Worm (Caenorhabditis elegans) whole organism, young adult: ENCODE measurements around the gene rad-23.
A peak's percentile ranks its signal among the peaks of the same experiment; 100 is the strongest.
"Not testable (repeated sequence)": the region's sequence is repeated elsewhere in the genome, so short reads cannot be mapped to it uniquely, and the experiment has no call there.

Experiments used
- B0035.1 ChIP-seq: sonication (generic microtip); optimal IDR thresholded peaks from 2 replicates; lab custom pipeline; 2016; ENCODE audit warnings: missing genetic modification characterization, mild to moderate bottlenecking, missing compliant biosample characterization, missing genotype, missing genetic modification reagents
- B0336.3 ChIP-seq: fragments of 200-800 bp; sonication (Bioruptor generic); IDR thresholded peaks from 2 replicates; pipeline ENCODE4 v1.3.6; 2022; ENCODE audit warnings: missing genetic modification characterization, missing compliant biosample characterization
- C06A6.2 ChIP-seq: fragments of 200-800 bp; sonication (Bioruptor generic); conservative IDR thresholded peaks from 2 replicates; pipeline ENCODE4 v1.3.6; 2022; ENCODE audit warnings: missing genetic modification characterization, missing compliant biosample characterization
- D2030.7 ChIP-seq: fragments of 200-800 bp; sonication (Bioruptor generic); IDR thresholded peaks from 2 replicates; pipeline ENCODE4 v1.3.6; 2022; ENCODE audit warnings: missing genetic modification reagents, missing genetic modification characterization, missing compliant biosample characterization
- F33H1.4 ChIP-seq: fragments of 200-800 bp; sonication (Bioruptor generic); IDR thresholded peaks from 2 replicates; pipeline ENCODE4 v1.3.6; 2022; ENCODE audit warnings: missing genetic modification reagents, missing genetic modification characterization, missing compliant biosample characterization
- F49E8.2 ChIP-seq: sonication (generic microtip); optimal IDR thresholded peaks from 3 replicates; lab custom pipeline; 2017; ENCODE audit warnings: missing genetic modification characterization, mild to moderate bottlenecking, missing compliant biosample characterization, antibody characterized with exemption, moderate library complexity; ENCODE audit not compliant: insufficient read depth
- K11D2.4 ChIP-seq: fragments of 200-800 bp; sonication (Bioruptor generic); IDR thresholded peaks from 2 replicates; pipeline ENCODE4 v1.3.6; 2022; ENCODE audit warnings: missing genetic modification reagents, missing genetic modification characterization, missing compliant biosample characterization
- K12H6.12 ChIP-seq: fragments of 200-800 bp; sonication (Bioruptor generic); optimal IDR thresholded peaks from 2 replicates; lab custom pipeline; 2018; ENCODE audit warnings: mild to moderate bottlenecking, missing genetic modification characterization, missing compliant biosample characterization
- Y79H2A.3 ChIP-seq: fragments of 200-800 bp; sonication (Bioruptor generic); conservative IDR thresholded peaks from 2 replicates; pipeline ENCODE4 v1.3.6; 2022; ENCODE audit warnings: missing genetic modification reagents, missing genetic modification characterization, missing compliant biosample characterization
- ZK185.1 ChIP-seq: sonication (generic microtip); optimal IDR thresholded peaks from 2 replicates; lab custom pipeline; 2016; ENCODE audit warnings: mild to moderate bottlenecking, missing genetic modification characterization, missing compliant biosample characterization; ENCODE audit not compliant: poor library complexity, severe bottlenecking
- aptf-2 ChIP-seq: fragments of 200-800 bp; sonication (Bioruptor generic); conservative IDR thresholded peaks from 2 replicates; pipeline ENCODE4 v1.3.6; 2022; ENCODE audit warnings: missing genetic modification reagents, missing genetic modification characterization, missing compliant biosample characterization
- atf-7 ChIP-seq: sonication (generic microtip); optimal IDR thresholded peaks from 2 replicates; lab custom pipeline; 2017; ENCODE audit warnings: mild to moderate bottlenecking, missing genetic modification characterization, missing compliant biosample characterization
- athp-1 ChIP-seq: sonication (generic microtip); optimal IDR thresholded peaks from 2 replicates; lab custom pipeline; 2017; ENCODE audit warnings: mild to moderate bottlenecking, missing genetic modification characterization, missing compliant biosample characterization
- attf-5 ChIP-seq: fragments of 200-800 bp; sonication (Bioruptor generic); optimal IDR thresholded peaks from 2 replicates; lab custom pipeline; 2018; ENCODE audit warnings: mild to moderate bottlenecking, missing genetic modification characterization, missing compliant biosample characterization
- attf-6 ChIP-seq: fragments of 200-800 bp; sonication (Bioruptor generic); IDR thresholded peaks from 2 replicates; pipeline ENCODE4 v1.3.6; 2022; ENCODE audit warnings: missing genetic modification reagents, missing genetic modification characterization, missing compliant biosample characterization
- cebp-1 ChIP-seq, 2 experiments: fragments of 200-800 bp in 1 of 2; sonication (Bioruptor generic) in 1 of 2; sonication (generic microtip) in 1 of 2; IDR thresholded peaks in 1 of 2; optimal IDR thresholded peaks in 1 of 2; 2 replicates each; pipeline versions ENCODE4 v1.3.6 to Lab custom; 2017 to 2022; ENCODE audit warnings: missing compliant biosample characterization in 2 of 2, missing genetic modification characterization in 2 of 2, mild to moderate bottlenecking in 1 of 2, missing genetic modification reagents in 1 of 2, moderate library complexity in 1 of 2
- ceh-100 ChIP-seq: fragments of 200-800 bp; sonication (Bioruptor generic); IDR thresholded peaks from 2 replicates; pipeline ENCODE4 v1.3.6; 2022; ENCODE audit warnings: missing genetic modification reagents, missing genetic modification characterization, missing compliant biosample characterization
- ceh-91 ChIP-seq: fragments of 200-800 bp; sonication (Bioruptor generic); IDR thresholded peaks from 2 replicates; pipeline ENCODE4 v1.3.6; 2022; ENCODE audit warnings: missing genetic modification reagents, missing genetic modification characterization, missing compliant biosample characterization
- dox-1 ChIP-seq: fragments of 200-800 bp; sonication (Bioruptor generic); IDR thresholded peaks from 2 replicates; pipeline ENCODE4 v1.3.6; 2022; ENCODE audit warnings: missing genetic modification reagents, missing genetic modification characterization, missing compliant biosample characterization
- dpl-1 ChIP-seq: fragments of 150-350 bp; optimal IDR thresholded peaks from 2 replicates; lab custom pipeline; 2014; ENCODE audit warnings: missing biosample characterization, missing genetic modification reagents, missing genetic modification characterization
- efl-1 ChIP-seq: fragments of 150-350 bp; optimal IDR thresholded peaks from 2 replicates; lab custom pipeline; 2014; ENCODE audit warnings: missing biosample characterization, missing genetic modification reagents, missing genetic modification characterization
- egrh-3 ChIP-seq: fragments of 200-800 bp; sonication (Bioruptor generic); IDR thresholded peaks from 2 replicates; pipeline ENCODE4 v1.3.6; 2022; ENCODE audit warnings: missing genetic modification reagents, missing genetic modification characterization, missing compliant biosample characterization
- ekl-4 ChIP-seq: fragments of 200-800 bp; sonication (Bioruptor generic); IDR thresholded peaks from 2 replicates; pipeline ENCODE4 v1.3.6; 2022; ENCODE audit warnings: missing genetic modification reagents, missing genetic modification characterization, missing compliant biosample characterization
- hmg-1.2 ChIP-seq: fragments of 200-800 bp; sonication (Bioruptor generic); IDR thresholded peaks from 2 replicates; pipeline ENCODE4 v1.3.6; 2022; ENCODE audit warnings: missing genetic modification reagents, missing genetic modification characterization, missing compliant biosample characterization
- lin-26 ChIP-seq: fragments of 200-800 bp; sonication (Bioruptor generic); IDR thresholded peaks from 2 replicates; pipeline ENCODE4 v1.3.6; 2022; ENCODE audit warnings: missing genetic modification reagents, missing genetic modification characterization, missing compliant biosample characterization
- lin-35 ChIP-seq, 3 experiments: fragments of 150-350 bp in 2 of 3; sonication (generic microtip) in 1 of 3; optimal IDR thresholded peaks; 2 replicates each; lab custom pipeline; 2014 to 2018; ENCODE audit warnings: missing biosample characterization in 3 of 3, missing genetic modification characterization in 3 of 3, missing genetic modification reagents in 3 of 3
- lin-54 ChIP-seq: fragments of 200-800 bp; sonication (Bioruptor generic); optimal IDR thresholded peaks from 2 replicates; lab custom pipeline; 2018; ENCODE audit warnings: mild to moderate bottlenecking, missing genetic modification characterization, missing compliant biosample characterization
- lsl-1 ChIP-seq: fragments of 200-800 bp; sonication (Bioruptor generic); optimal IDR thresholded peaks from 2 replicates; lab custom pipeline; 2018; ENCODE audit warnings: mild to moderate bottlenecking, missing genetic modification characterization, moderate library complexity, missing compliant biosample characterization
- madf-6 ChIP-seq: fragments of 200-800 bp; sonication (Bioruptor generic); IDR thresholded peaks from 2 replicates; pipeline ENCODE4 v1.3.6; 2022; ENCODE audit warnings: missing genetic modification reagents, missing genetic modification characterization, missing compliant biosample characterization
- madf-8 ChIP-seq: fragments of 200-800 bp; sonication (Bioruptor generic); conservative IDR thresholded peaks from 2 replicates; pipeline ENCODE4 v1.3.6; 2022; ENCODE audit warnings: missing genetic modification reagents, missing genetic modification characterization, missing compliant biosample characterization
- mcd-1 ChIP-seq: fragments of 200-800 bp; sonication (Bioruptor generic); IDR thresholded peaks from 2 replicates; pipeline ENCODE4 v1.3.6; 2022; ENCODE audit warnings: missing genetic modification reagents, missing genetic modification characterization, missing compliant biosample characterization
- nfya-2 ChIP-seq: fragments of 200-800 bp; sonication (Bioruptor generic); IDR thresholded peaks from 2 replicates; pipeline ENCODE4 v1.3.6; 2022; ENCODE audit warnings: missing genetic modification reagents, missing genetic modification characterization, missing compliant biosample characterization
- nhr-80 ChIP-seq: sonication (generic microtip); optimal IDR thresholded peaks from 2 replicates; lab custom pipeline; 2016; ENCODE audit warnings: missing genetic modification characterization, missing compliant biosample characterization
- snpc-3.4 ChIP-seq: sonication (generic microtip); optimal IDR thresholded peaks from 2 replicates; lab custom pipeline; 2017; ENCODE audit warnings: missing genetic modification characterization, mild to moderate bottlenecking, missing compliant biosample characterization, antibody characterized with exemption, moderate library complexity, missing genotype, missing genetic modification reagents
- tlf-1 ChIP-seq: fragments of 200-800 bp; sonication (Bioruptor generic); optimal IDR thresholded peaks from 2 replicates; lab custom pipeline; 2018; ENCODE audit warnings: mild to moderate bottlenecking, missing genetic modification characterization, missing compliant biosample characterization
- xnd-1 ChIP-seq: sonication (generic microtip); optimal IDR thresholded peaks from 2 replicates; lab custom pipeline; 2016; ENCODE audit warnings: missing genotype, missing genetic modification reagents, missing genetic modification characterization, missing compliant biosample characterization
- zfh-2 ChIP-seq: fragments of 200-800 bp; sonication (Bioruptor generic); conservative IDR thresholded peaks from 2 replicates; pipeline ENCODE4 v1.3.6; 2022; ENCODE audit warnings: missing genetic modification reagents, missing genetic modification characterization, missing compliant biosample characterization
- zim-3 ChIP-seq: sonication (generic microtip); optimal IDR thresholded peaks from 2 replicates; lab custom pipeline; 2017; ENCODE audit warnings: mild to moderate bottlenecking, missing genetic modification characterization, moderate library complexity, missing compliant biosample characterization
- ztf-18 ChIP-seq: sonication (generic microtip); optimal IDR thresholded peaks from 2 replicates; lab custom pipeline; 2016; ENCODE audit warnings: missing genotype, mild to moderate bottlenecking, missing genetic modification characterization, missing compliant biosample characterization
- ztf-25 ChIP-seq: fragments of 200-800 bp; sonication (Bioruptor generic); IDR thresholded peaks from 2 replicates; pipeline ENCODE4 v1.3.6; 2022; ENCODE audit warnings: missing genetic modification reagents, missing genetic modification characterization, missing compliant biosample characterization
- ztf-28 ChIP-seq: fragments of 200-800 bp; sonication (Bioruptor generic); IDR thresholded peaks from 2 replicates; pipeline ENCODE4 v1.3.6; 2022; ENCODE audit warnings: missing genetic modification reagents, missing genetic modification characterization, missing compliant biosample characterization

rad-23 gene

DNA sequence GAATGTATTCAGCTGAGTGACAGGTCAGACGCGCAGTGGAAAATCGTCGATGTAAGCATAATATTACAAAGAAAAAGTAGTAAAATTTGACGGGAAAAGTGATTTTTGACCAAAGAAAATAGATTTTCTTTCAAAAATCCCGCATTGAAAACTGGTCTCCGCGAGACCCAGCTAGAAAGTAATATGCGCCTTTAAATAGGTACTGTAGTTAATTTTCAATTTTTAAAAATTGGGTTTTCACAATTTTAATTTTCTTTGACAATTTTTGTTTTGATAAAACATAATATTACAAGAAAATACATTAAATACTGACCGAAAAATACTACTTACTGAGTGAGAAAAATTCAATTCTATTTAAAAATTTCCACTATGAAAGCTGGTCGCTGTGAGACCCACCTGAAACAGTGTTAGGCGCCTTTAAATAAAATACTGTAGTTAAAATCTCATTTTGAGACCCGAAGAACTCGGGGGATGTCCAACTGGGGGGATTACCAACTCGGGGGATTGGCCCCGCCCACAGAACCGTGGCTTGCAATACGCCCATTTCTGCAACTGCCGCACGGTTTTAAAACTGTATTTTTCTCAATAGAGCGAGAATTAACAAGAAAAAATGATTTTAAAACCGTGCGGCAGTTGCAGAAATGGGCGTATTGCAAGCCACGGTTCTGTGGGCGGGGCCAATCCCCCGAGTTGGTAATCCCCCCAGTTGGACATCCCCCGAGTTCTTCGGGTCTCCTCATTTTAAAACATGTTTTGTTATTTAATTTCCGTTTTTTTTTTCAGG lies 42.8 kb upstream of the rad-23 start, which contains the start of gene tars-1:
Gene tars-1, minus strand, starts transcription at position 497 of the 784 bp plus-strand sequence.
- not testable (repeated sequence) for TF ChIP-seq cebp-1 (GFP tag; IDR thresholded peaks at IDR 0.05; lab: Robert Waterston, UW)
- TF ChIP-seq cebp-1 (tag; optimal IDR thresholded peaks at IDR 0.05; lab: Kevin White, UChicago): peak; percentile 1
- TF ChIP-seq madf-6 (GFP tag; lab: Robert Waterston, UW): peak; percentile 93
- peak; percentile 85 for TF ChIP-seq efl-1 (GFP tag; lab: Kevin White, UChicago)
- TF ChIP-seq lin-54 (GFP tag; lab: Kevin White, UChicago): peak; percentile 40
- peak; percentile 83 for TF ChIP-seq xnd-1
- TF ChIP-seq F49E8.2: peak; percentile 14
- peak; percentile 46 for TF ChIP-seq dpl-1
- peak; percentile 93 for TF ChIP-seq F33H1.4 (GFP tag; lab: Robert Waterston, UW)
- peak; percentile 69 for TF ChIP-seq ceh-91
- TF ChIP-seq nhr-80 (tag; lab: Kevin White, UChicago): peak; percentile 20
- peak; percentile 80 for TF ChIP-seq ceh-100 (GFP tag; lab: Robert Waterston, UW)
- peak; percentile 77 for TF ChIP-seq mcd-1 (GFP tag; lab: Robert Waterston, UW)
- peak; percentile 26; the same call in 1 of the 2 replicates for TF ChIP-seq C06A6.2 (GFP tag; lab: Robert Waterston, UW)
- TF ChIP-seq madf-8: peak; percentile 81
- peak; percentile 15 for TF ChIP-seq ztf-18
- TF ChIP-seq egrh-3 (GFP tag; lab: Robert Waterston, UW): 0 out of 2 replicates have a peak, but pooled peaks have one; percentile 9
- peak; percentile 75 for TF ChIP-seq D2030.7 (GFP tag; lab: Robert Waterston, UW)
- TF ChIP-seq dox-1: peak; percentile 41; the same call in 1 of the 2 replicates
- peak; percentile 95 for TF ChIP-seq lsl-1 (GFP tag; lab: Kevin White, UChicago)
- peak; percentile 23; the same call in 1 of the 2 replicates for TF ChIP-seq lin-26 (GFP tag; lab: Robert Waterston, UW)
- TF ChIP-seq snpc-3.4 (tag; lab: Kevin White, UChicago): peak; percentile 48

DNA sequence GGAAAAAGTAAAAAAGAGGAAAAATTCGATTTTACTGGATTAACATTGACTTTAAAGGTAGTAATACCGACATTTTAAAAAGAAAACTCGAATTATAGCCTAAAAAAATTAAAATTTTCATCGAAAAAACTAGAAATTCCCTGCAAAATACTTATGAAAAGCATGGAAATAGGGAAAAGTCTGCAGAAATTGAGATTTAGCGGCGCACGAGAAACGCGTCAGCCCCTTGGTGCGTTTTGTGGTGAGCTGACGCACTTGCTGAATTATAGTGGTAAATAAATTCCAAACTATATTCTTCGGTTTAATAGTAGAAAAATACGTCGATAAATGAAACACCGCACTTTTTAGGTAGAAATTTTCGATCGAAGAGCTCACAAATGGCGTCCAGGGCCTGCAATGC lies 41.9 kb upstream of the rad-23 start:
- TF ChIP-seq efl-1 (GFP tag; lab: Kevin White, UChicago): peak; percentile 15
- peak; percentile 90 for TF ChIP-seq ztf-18
- no peak for TF ChIP-seq cebp-1 (GFP tag; IDR thresholded peaks at IDR 0.05; lab: Robert Waterston, UW)
- TF ChIP-seq cebp-1 (tag; optimal IDR thresholded peaks at IDR 0.05; lab: Kevin White, UChicago): peak; percentile 32
- no peak for TF ChIP-seq ztf-28
- no peak for TF ChIP-seq ZK185.1 (tag; lab: Kevin White, UChicago)
- TF ChIP-seq dox-1: peak; percentile 35; the same call in 1 of the 2 replicates
- TF ChIP-seq, all 124 proteins: peak for 4

DNA sequence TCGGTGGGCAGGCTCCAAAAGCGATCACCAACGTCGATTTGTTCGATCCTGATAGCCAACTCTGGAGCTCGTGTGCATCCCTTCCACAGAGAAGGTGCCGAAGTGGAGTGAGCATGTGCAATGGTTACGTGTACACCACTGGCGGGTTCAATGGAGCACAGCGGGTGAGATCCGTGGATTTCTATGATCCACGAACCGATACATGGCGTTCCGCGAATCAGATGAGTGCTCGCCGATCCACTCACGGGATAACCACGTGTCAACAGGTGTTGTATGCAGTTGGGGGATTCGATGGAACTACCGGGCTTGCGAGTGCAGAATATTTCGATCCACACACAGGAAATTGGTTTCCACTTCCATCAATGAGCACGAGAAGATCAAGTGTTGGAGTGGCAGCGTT lies 38.3 kb upstream of the rad-23 start:
- TF ChIP-seq K12H6.12 (tag; lab: Kevin White, UChicago) (no peak), nfya-2 (GFP tag; lab: Robert Waterston, UW) (0 out of 2 replicates have a peak, but pooled peaks have one; percentile 39), lin-35 (GFP tag; optimal IDR thresholded peaks at IDR 0.05; lab: Kevin White, UChicago) (no peak), ztf-18 (no peak), ztf-25 (GFP tag; lab: Robert Waterston, UW) (0 out of 2 replicates have a peak, but pooled peaks have one; percentile 46), B0336.3 (peak; percentile 76), egrh-3 (GFP tag; lab: Robert Waterston, UW) (no peak), attf-6 (GFP tag; lab: Robert Waterston, UW) (0 out of 2 replicates have a peak, but pooled peaks have one; percentile 23), atf-7 (tag; lab: Kevin White, UChicago) (no peak), zfh-2 (GFP tag; lab: Robert Waterston, UW) (peak; percentile 71), K11D2.4 (GFP tag; lab: Robert Waterston, UW) (no peak), ZK185.1 (tag; lab: Kevin White, UChicago) (no peak), Y79H2A.3 (GFP tag; lab: Robert Waterston, UW) (0 out of 2 replicates have a peak, but pooled peaks have one; percentile 8), aptf-2 (GFP tag; lab: Robert Waterston, UW) (no peak), athp-1 (tag; lab: Kevin White, UChicago) (peak; percentile 27), tlf-1 (no peak), zim-3 (peak; percentile 9), cebp-1 (GFP tag; IDR thresholded peaks at IDR 0.05; lab: Robert Waterston, UW) (no peak), cebp-1 (tag; optimal IDR thresholded peaks at IDR 0.05; lab: Kevin White, UChicago) (peak; percentile 5), B0035.1 (tag; lab: Kevin White, UChicago) (no peak), madf-8 (no peak), ekl-4 (GFP tag; lab: Robert Waterston, UW) (0 out of 2 replicates have a peak, but pooled peaks have one; percentile 17), hmg-1.2 (GFP tag; lab: Robert Waterston, UW) (0 out of 2 replicates have a peak, but pooled peaks have one; percentile 6), attf-5 (peak; percentile 0)
